Worm (Caenorhabditis elegans) whole organism, young adult: ENCODE data around the gene C53B7.6.

Source experiments
- B0019.2 ChIP-seq: fragments of 200-800 bp; sonication (Bioruptor generic); conservative IDR thresholded peaks from 2 replicates; pipeline ENCODE4 v1.3.6; 2022; ENCODE audit warnings: missing genetic modification reagents, missing genetic modification characterization, missing compliant biosample characterization
- B0261.1 ChIP-seq: sonication (generic microtip); optimal IDR thresholded peaks from 2 replicates; lab custom pipeline; 2016; ENCODE audit warnings: mild to moderate bottlenecking, missing genetic modification characterization, moderate library complexity, missing compliant biosample characterization
- F33H1.4 ChIP-seq: fragments of 200-800 bp; sonication (Bioruptor generic); IDR thresholded peaks from 2 replicates; pipeline ENCODE4 v1.3.6; 2022; ENCODE audit warnings: missing genetic modification reagents, missing genetic modification characterization, missing compliant biosample characterization
- F49E8.2 ChIP-seq: sonication (generic microtip); optimal IDR thresholded peaks from 3 replicates; lab custom pipeline; 2017; ENCODE audit warnings: missing genetic modification characterization, mild to moderate bottlenecking, missing compliant biosample characterization, antibody characterized with exemption, moderate library complexity; ENCODE audit not compliant: insufficient read depth
- F57C9.4 ChIP-seq: sonication (generic microtip); optimal IDR thresholded peaks from 2 replicates; lab custom pipeline; 2017; ENCODE audit warnings: mild to moderate bottlenecking, missing genetic modification characterization, missing compliant biosample characterization
- K12H6.12 ChIP-seq: fragments of 200-800 bp; sonication (Bioruptor generic); optimal IDR thresholded peaks from 2 replicates; lab custom pipeline; 2018; ENCODE audit warnings: mild to moderate bottlenecking, missing genetic modification characterization, missing compliant biosample characterization
- T07F8.4 ChIP-seq: sonication (generic microtip); optimal IDR thresholded peaks from 2 replicates; lab custom pipeline; 2016; ENCODE audit warnings: mild to moderate bottlenecking, missing genetic modification characterization, moderate library complexity, missing compliant biosample characterization
- Y53F4B.3 ChIP-seq: fragments of 200-800 bp; sonication (Bioruptor generic); IDR thresholded peaks from 2 replicates; pipeline ENCODE4 v1.3.6; 2022; ENCODE audit warnings: missing genetic modification reagents, missing genetic modification characterization, missing compliant biosample characterization
- Y67H2A.10 ChIP-seq: fragments of 200-800 bp; sonication (Bioruptor generic); conservative IDR thresholded peaks from 2 replicates; pipeline ENCODE4 v1.3.6; 2022; ENCODE audit warnings: missing genetic modification reagents, missing genetic modification characterization, missing compliant biosample characterization
- Y95B8A.8 ChIP-seq: fragments of 200-800 bp; sonication (Bioruptor generic); IDR thresholded peaks from 2 replicates; pipeline ENCODE4 v1.3.6; 2022; ENCODE audit warnings: missing genetic modification reagents, missing genetic modification characterization, missing compliant biosample characterization
- aptf-2 ChIP-seq: fragments of 200-800 bp; sonication (Bioruptor generic); conservative IDR thresholded peaks from 2 replicates; pipeline ENCODE4 v1.3.6; 2022; ENCODE audit warnings: missing genetic modification reagents, missing genetic modification characterization, missing compliant biosample characterization
- atf-7 ChIP-seq: sonication (generic microtip); optimal IDR thresholded peaks from 2 replicates; lab custom pipeline; 2017; ENCODE audit warnings: mild to moderate bottlenecking, missing genetic modification characterization, missing compliant biosample characterization
- attf-3 ChIP-seq: fragments of 200-800 bp; sonication (Bioruptor generic); conservative IDR thresholded peaks from 2 replicates; pipeline ENCODE4 v1.3.6; 2022; ENCODE audit warnings: missing genetic modification reagents, missing genetic modification characterization, missing compliant biosample characterization
- attf-6 ChIP-seq: fragments of 200-800 bp; sonication (Bioruptor generic); IDR thresholded peaks from 2 replicates; pipeline ENCODE4 v1.3.6; 2022; ENCODE audit warnings: missing genetic modification reagents, missing genetic modification characterization, missing compliant biosample characterization
- ccch-3 ChIP-seq: fragments of 200-800 bp; sonication (Bioruptor generic); optimal IDR thresholded peaks from 2 replicates; lab custom pipeline; 2018; ENCODE audit warnings: mild to moderate bottlenecking, missing genetic modification characterization, missing compliant biosample characterization
- cebp-1 ChIP-seq, 2 experiments: fragments of 200-800 bp in 1 of 2; sonication (Bioruptor generic) in 1 of 2; sonication (generic microtip) in 1 of 2; IDR thresholded peaks in 1 of 2; optimal IDR thresholded peaks in 1 of 2; 2 replicates each; pipeline versions ENCODE4 v1.3.6 to Lab custom; 2017 to 2022; ENCODE audit warnings: missing compliant biosample characterization in 2 of 2, missing genetic modification characterization in 2 of 2, mild to moderate bottlenecking in 1 of 2, missing genetic modification reagents in 1 of 2, moderate library complexity in 1 of 2
- ceh-79 ChIP-seq: sonication (generic microtip); optimal IDR thresholded peaks from 2 replicates; lab custom pipeline; 2017; ENCODE audit warnings: mild to moderate bottlenecking, missing genetic modification characterization, missing compliant biosample characterization
- dpff-1 ChIP-seq: sonication (generic microtip); optimal IDR thresholded peaks from 2 replicates; lab custom pipeline; 2017; ENCODE audit warnings: mild to moderate bottlenecking, missing genetic modification characterization, missing compliant biosample characterization
- egl-44 ChIP-seq: fragments of 200-800 bp; sonication (Bioruptor generic); IDR thresholded peaks from 2 replicates; pipeline ENCODE4 v1.3.6; 2022; ENCODE audit warnings: missing genetic modification reagents, missing genetic modification characterization, missing compliant biosample characterization
- egrh-3 ChIP-seq: fragments of 200-800 bp; sonication (Bioruptor generic); IDR thresholded peaks from 2 replicates; pipeline ENCODE4 v1.3.6; 2022; ENCODE audit warnings: missing genetic modification reagents, missing genetic modification characterization, missing compliant biosample characterization
- hmg-1.2 ChIP-seq: fragments of 200-800 bp; sonication (Bioruptor generic); IDR thresholded peaks from 2 replicates; pipeline ENCODE4 v1.3.6; 2022; ENCODE audit warnings: missing genetic modification reagents, missing genetic modification characterization, missing compliant biosample characterization
- lag-1 ChIP-seq: fragments of 200-800 bp; sonication (Bioruptor generic); IDR thresholded peaks from 2 replicates; pipeline ENCODE4 v1.3.6; 2022; ENCODE audit warnings: missing genetic modification reagents, missing genetic modification characterization, missing compliant biosample characterization
- lin-35 ChIP-seq, 3 experiments: fragments of 150-350 bp in 2 of 3; sonication (generic microtip) in 1 of 3; optimal IDR thresholded peaks; 2 replicates each; lab custom pipeline; 2014 to 2018; ENCODE audit warnings: missing biosample characterization in 3 of 3, missing genetic modification characterization in 3 of 3, missing genetic modification reagents in 3 of 3
- lin-54 ChIP-seq: fragments of 200-800 bp; sonication (Bioruptor generic); optimal IDR thresholded peaks from 2 replicates; lab custom pipeline; 2018; ENCODE audit warnings: mild to moderate bottlenecking, missing genetic modification characterization, missing compliant biosample characterization
- mcd-1 ChIP-seq: fragments of 200-800 bp; sonication (Bioruptor generic); IDR thresholded peaks from 2 replicates; pipeline ENCODE4 v1.3.6; 2022; ENCODE audit warnings: missing genetic modification reagents, missing genetic modification characterization, missing compliant biosample characterization
- mxl-1 ChIP-seq: sonication (generic microtip); optimal IDR thresholded peaks from 2 replicates; lab custom pipeline; 2016; ENCODE audit warnings: missing genetic modification characterization, missing compliant biosample characterization
- snpc-1.3 ChIP-seq: sonication (generic microtip); optimal IDR thresholded peaks from 2 replicates; lab custom pipeline; 2017; ENCODE audit warnings: missing genetic modification characterization, mild to moderate bottlenecking, missing compliant biosample characterization, antibody characterized with exemption, moderate library complexity, missing genotype, missing genetic modification reagents; ENCODE audit not compliant: insufficient read depth
- snpc-4 ChIP-seq, 5 experiments: fragments of 150-350 bp in 1 of 5; sonication (generic microtip) in 4 of 5; optimal IDR thresholded peaks; 2 replicates each; lab custom pipeline; 2014 to 2018; ENCODE audit warnings: missing genetic modification characterization in 5 of 5, missing biosample characterization in 3 of 5, antibody characterized with exemption in 2 of 5, mild to moderate bottlenecking in 2 of 5, missing compliant biosample characterization in 2 of 5, missing genotype in 2 of 5, moderate library complexity in 2 of 5, missing genetic modification reagents in 1 of 5
- zfh-2 ChIP-seq: fragments of 200-800 bp; sonication (Bioruptor generic); conservative IDR thresholded peaks from 2 replicates; pipeline ENCODE4 v1.3.6; 2022; ENCODE audit warnings: missing genetic modification reagents, missing genetic modification characterization, missing compliant biosample characterization
- ztf-3 ChIP-seq: fragments of 200-800 bp; sonication (Bioruptor generic); optimal IDR thresholded peaks from 2 replicates; lab custom pipeline; 2018; ENCODE audit warnings: mild to moderate bottlenecking, missing genetic modification characterization, missing compliant biosample characterization

Gene C53B7.6

ce11 chrX:6836065-6836527, 32.5 kb downstream of the C53B7.6 start, which contains the start of gene F41B4.3:
Gene F41B4.3 (minus strand): TSS chrX:6836115.
- TF ChIP-seq mxl-1 (tag; lab: Kevin White, UChicago) (no peak), hmg-1.2 (GFP tag; lab: Robert Waterston, UW) (peak; percentile 72), cebp-1 (GFP tag; IDR thresholded peaks at IDR 0.05; lab: Robert Waterston, UW) (peak; percentile 85), cebp-1 (tag; optimal IDR thresholded peaks at IDR 0.05; lab: Kevin White, UChicago) (peak; percentile 96), F49E8.2 (tag; lab: Kevin White, UChicago) (no peak)

- TF ChIP-seq B0261.1 (tag; lab: Kevin White, UChicago), result no peak
- TF ChIP-seq atf-7 (tag; lab: Kevin White, UChicago), result no peak
- TF ChIP-seq lin-35 (GFP tag; optimal IDR thresholded peaks at IDR 0.05; lab: Kevin White, UChicago), result no peak
- TF ChIP-seq ccch-3 (GFP tag; lab: Kevin White, UChicago), result no peak
- no peak for TF ChIP-seq attf-6 (GFP tag; lab: Robert Waterston, UW)
- no peak for TF ChIP-seq lag-1 (GFP tag; lab: Robert Waterston, UW)
- no peak for TF ChIP-seq ztf-3 (GFP tag; lab: Kevin White, UChicago)
- no peak for TF ChIP-seq cebp-1 (GFP tag; IDR thresholded peaks at IDR 0.05; lab: Robert Waterston, UW)
- TF ChIP-seq cebp-1 (tag; optimal IDR thresholded peaks at IDR 0.05; lab: Kevin White, UChicago), result no peak
- TF ChIP-seq B0019.2 (GFP tag; lab: Robert Waterston, UW), result no peak
- TF ChIP-seq egl-44 (GFP tag; lab: Robert Waterston, UW), result no peak
- TF ChIP-seq ceh-79 (tag; lab: Kevin White, UChicago), result no peak
- TF ChIP-seq aptf-2 (GFP tag; lab: Robert Waterston, UW), result no peak
- TF ChIP-seq snpc-1.3, result no peak
- no peak for TF ChIP-seq egrh-3 (GFP tag; lab: Robert Waterston, UW)
- TF ChIP-seq K12H6.12 (tag; lab: Kevin White, UChicago), result no peak
- no peak for TF ChIP-seq lin-54
- no peak for TF ChIP-seq mcd-1 (GFP tag; lab: Robert Waterston, UW)
- no peak for TF ChIP-seq T07F8.4
- TF ChIP-seq F33H1.4 (GFP tag; lab: Robert Waterston, UW), result no peak
- no peak for TF ChIP-seq F57C9.4 (tag; lab: Kevin White, UChicago)
Measured at ce11 chrX:6835166-6835565, 33.4 kb downstream of the C53B7.6 start, which contains the start of gene F41B4.2. Gene F41B4.2 (minus strand): TSS chrX:6835266.

DNA sequence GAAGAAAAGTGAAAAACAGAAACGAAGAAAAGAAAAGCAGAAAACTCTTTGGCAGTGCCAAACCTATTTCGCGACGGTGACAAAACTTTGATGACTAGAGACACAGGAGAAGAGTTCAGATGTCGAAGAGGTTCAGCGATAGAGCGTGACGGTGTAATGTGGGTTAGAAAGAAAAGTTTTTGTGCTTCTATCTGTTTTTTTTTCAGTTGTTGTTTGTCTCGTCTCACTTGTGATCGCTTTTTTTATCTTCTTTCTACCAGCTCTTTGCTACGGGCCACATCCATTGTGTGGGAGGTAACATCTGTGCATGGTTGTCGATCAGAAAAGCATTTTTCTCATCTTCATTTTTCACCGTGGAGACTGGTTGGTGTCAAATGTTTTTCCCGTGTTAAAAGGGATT, 42.7 kb downstream of the C53B7.6 start, which contains the start of gene F41B4.1:
Gene F41B4.1, minus strand, starts transcription at position 23 of the 400 bp plus-strand sequence.
- TF ChIP-seq ceh-79 (tag; lab: Kevin White, UChicago) (no peak), T07F8.4 (no peak), K12H6.12 (tag; lab: Kevin White, UChicago) (peak; percentile 7)

DNA sequence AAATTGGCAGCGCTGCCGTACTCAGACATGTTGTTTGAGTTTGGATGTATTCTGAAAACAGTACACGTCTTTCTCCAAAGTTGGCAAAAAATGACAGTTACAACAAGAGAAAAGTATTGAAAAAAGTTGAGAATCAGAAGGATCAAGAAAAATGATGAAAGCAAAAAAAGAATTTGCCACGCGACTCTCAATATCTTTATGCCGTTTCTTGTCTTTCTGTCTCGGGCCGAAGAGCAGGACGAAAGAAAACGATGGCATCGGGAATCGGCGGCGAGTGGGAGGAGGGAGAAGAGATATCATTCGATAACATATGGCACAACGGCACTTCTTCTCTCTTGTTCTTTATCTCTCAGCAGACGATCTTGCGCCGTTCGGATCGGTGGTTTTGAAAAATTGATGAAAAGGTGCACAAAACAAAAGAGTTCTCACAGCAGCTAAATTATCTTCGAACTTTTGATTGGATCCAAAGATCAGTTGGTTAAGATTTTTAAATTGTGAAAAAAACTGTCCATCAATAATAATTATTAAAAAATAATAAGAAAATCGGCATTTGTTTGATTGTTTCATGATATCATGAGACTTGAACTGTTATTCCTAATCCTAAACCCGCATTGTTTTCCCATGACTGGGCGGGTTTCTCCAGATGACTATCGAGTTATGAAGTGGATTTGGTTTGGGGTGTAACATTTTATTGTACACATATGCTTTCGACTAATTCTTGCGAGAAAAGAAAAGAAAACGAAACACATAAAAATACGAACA, 45.2 kb downstream of the C53B7.6 start, which contains the start of gene gei-15:
Gene gei-15, minus strand, starts transcription at position 51 of the 762 bp plus-strand sequence.
- TF ChIP-seq zfh-2 (GFP tag; lab: Robert Waterston, UW) (0 out of 2 replicates have a peak, but pooled peaks have one; percentile 37), egrh-3 (GFP tag; lab: Robert Waterston, UW) (no peak)

ce11 chrX:6822552-6822951, 46.0 kb downstream of the C53B7.6 start:
- TF ChIP-seq Y95B8A.8 (GFP tag; lab: Robert Waterston, UW) (no peak), attf-3 (GFP tag; lab: Robert Waterston, UW) (no peak), Y67H2A.10 (GFP tag; lab: Robert Waterston, UW) (no peak), snpc-4 (GFP tag; optimal IDR thresholded peaks at IDR 0.05; lab: Kevin White, UChicago) (no peak), snpc-4 (tag; optimal IDR thresholded peaks at IDR 0.05; lab: Kevin White, UChicago) (no peak), Y53F4B.3 (GFP tag; lab: Robert Waterston, UW) (no peak), dpff-1 (tag; lab: Kevin White, UChicago) (no peak)
